Fruit fly (Drosophila melanogaster) whole organism, wandering third instar larva: Measurements from ENCODE around the gene mRpL2.

Experiments
- CG32264 ChIP-seq: fragments of 200-800 bp; sonication (Bioruptor generic); optimal IDR thresholded peaks from 2 replicates; lab custom pipeline; 2016; ENCODE audit warnings: missing biosample characterization, missing genetic modification characterization
- CG9705 ChIP-seq: fragments of 200-800 bp; sonication (Bioruptor generic); optimal IDR thresholded peaks from 2 replicates; lab custom pipeline; 2018; ENCODE audit warnings: missing biosample characterization, mild to moderate bottlenecking, missing genetic modification characterization
- CrebA ChIP-seq: fragments of 200-800 bp; sonication (Bioruptor generic); optimal IDR thresholded peaks from 2 replicates; lab custom pipeline; 2016; ENCODE audit warnings: missing biosample characterization, mild to moderate bottlenecking, missing genetic modification characterization, borderline replicate concordance
- Dfd ChIP-seq: fragments of >200 bp; optimal IDR thresholded peaks from 2 replicates; lab custom pipeline; 2017; ENCODE audit warnings: missing biosample characterization, missing genetic modification characterization
- Dif ChIP-seq: fragments of 200-275, 200-300 bp; sonication (Bioruptor generic); optimal IDR thresholded peaks from 2 replicates; lab custom pipeline; 2018; ENCODE audit warnings: missing biosample characterization, missing genetic modification characterization; ENCODE audit not compliant: partially characterized antibody
- GATAd ChIP-seq: sonication (Bioruptor generic); optimal IDR thresholded peaks from 2 replicates; lab custom pipeline; 2016; ENCODE audit warnings: missing biosample characterization, missing genetic modification characterization
- HLH106 ChIP-seq: fragments of 200-800 bp; optimal IDR thresholded peaks from 3 replicates; lab custom pipeline; 2019; ENCODE audit warnings: missing biosample characterization, mild to moderate bottlenecking, missing genetic modification characterization, moderate library complexity
- Hnf4 ChIP-seq: fragments of 200-800 bp; sonication (Bioruptor generic); optimal IDR thresholded peaks from 2 replicates; lab custom pipeline; 2016; ENCODE audit warnings: missing biosample characterization, mild to moderate bottlenecking, missing genetic modification characterization
- Jra ChIP-seq: sonication (Bioruptor generic); optimal IDR thresholded peaks from 2 replicates; lab custom pipeline; 2016; ENCODE audit warnings: missing biosample characterization, missing genetic modification characterization
- Mio ChIP-seq: sonication (Bioruptor generic); optimal IDR thresholded peaks from 2 replicates; lab custom pipeline; 2016; ENCODE audit warnings: missing biosample characterization, missing genetic modification characterization
- Myc ChIP-seq: fragments of >200 bp; optimal IDR thresholded peaks from 2 replicates; lab custom pipeline; 2017
- OdsH ChIP-seq: fragments of 200-800 bp; sonication (Bioruptor generic); optimal IDR thresholded peaks from 2 replicates; lab custom pipeline; 2016; ENCODE audit warnings: missing biosample characterization, mild to moderate bottlenecking, missing genetic modification characterization
- Rel ChIP-seq, 2 experiments: fragments of 200-800 bp; sonication (Bioruptor generic) in 1 of 2; optimal IDR thresholded peaks; 2 replicates in 1 of 2; 3 replicates in 1 of 2; lab custom pipeline; 2016 to 2019; ENCODE audit warnings: mild to moderate bottlenecking in 2 of 2, missing biosample characterization in 2 of 2, missing genetic modification characterization in 2 of 2, moderate library complexity in 1 of 2
- Sp1 ChIP-seq: fragments of 200-800 bp; sonication (Bioruptor generic); optimal IDR thresholded peaks from 3 replicates; lab custom pipeline; 2019; ENCODE audit warnings: missing biosample characterization, mild to moderate bottlenecking, missing genetic modification characterization, moderate library complexity
- Vsx2 ChIP-seq: fragments of 200-300, 225-300 bp; sonication (Bioruptor generic); optimal IDR thresholded peaks from 2 replicates; lab custom pipeline; 2018; ENCODE audit warnings: missing biosample characterization, missing genetic modification characterization; ENCODE audit not compliant: partially characterized antibody
- br ChIP-seq: fragments of 200-800 bp; sonication (Bioruptor generic); optimal IDR thresholded peaks from 2 replicates; lab custom pipeline; 2016; ENCODE audit warnings: missing biosample characterization, missing genetic modification characterization
- brk ChIP-seq: fragments of 200-800 bp; sonication (Bioruptor generic); optimal IDR thresholded peaks from 2 replicates; lab custom pipeline; 2016; ENCODE audit warnings: missing biosample characterization, mild to moderate bottlenecking, missing genetic modification characterization
- dsf ChIP-seq: sonication (Bioruptor generic); optimal IDR thresholded peaks from 2 replicates; lab custom pipeline; 2016; ENCODE audit warnings: missing biosample characterization, missing genetic modification characterization, borderline replicate concordance
- foxo ChIP-seq, 2 experiments: fragments of 200-800 bp; sonication (Bioruptor generic); optimal IDR thresholded peaks; 2 replicates in 1 of 2; 3 replicates in 1 of 2; lab custom pipeline; 2016 to 2017; ENCODE audit warnings: missing biosample characterization in 2 of 2, missing genetic modification characterization in 2 of 2
- fru ChIP-seq: fragments of 200-800 bp; sonication (Bioruptor generic); optimal IDR thresholded peaks from 3 replicates; lab custom pipeline; 2016; ENCODE audit warnings: missing biosample characterization, mild to moderate bottlenecking, missing genetic modification characterization
- h ChIP-seq: fragments of 200-800 bp; sonication (Bioruptor generic); optimal IDR thresholded peaks from 3 replicates; lab custom pipeline; 2016; ENCODE audit warnings: missing biosample characterization, mild to moderate bottlenecking, missing genetic modification characterization
- jim ChIP-seq: fragments of 175-275, 200-325 bp; sonication (Bioruptor generic); optimal IDR thresholded peaks from 2 replicates; lab custom pipeline; 2016; ENCODE audit warnings: missing biosample characterization, mild to moderate bottlenecking, missing genetic modification characterization
- lola ChIP-seq: fragments of >200 bp; optimal IDR thresholded peaks from 2 replicates; lab custom pipeline; 2017; ENCODE audit warnings: missing biosample characterization, missing genetic modification characterization
- psq ChIP-seq: fragments of 200-800 bp; sonication (Bioruptor generic); optimal IDR thresholded peaks from 3 replicates; lab custom pipeline; 2017; ENCODE audit warnings: missing biosample characterization, mild to moderate bottlenecking, missing genetic modification characterization, moderate library complexity
- rgr ChIP-seq: fragments of 200-800 bp; sonication (Bioruptor generic); optimal IDR thresholded peaks from 3 replicates; lab custom pipeline; 2016; ENCODE audit warnings: missing biosample characterization, mild to moderate bottlenecking, missing genetic modification characterization
- sv ChIP-seq: fragments of 200-800 bp; sonication (Bioruptor generic); optimal IDR thresholded peaks from 3 replicates; lab custom pipeline; 2016; ENCODE audit warnings: missing biosample characterization, missing genetic modification characterization
- tai ChIP-seq: sonication (Bioruptor generic); optimal IDR thresholded peaks from 2 replicates; lab custom pipeline; 2016; ENCODE audit warnings: missing biosample characterization, missing genetic modification characterization
- usp ChIP-seq: fragments of >200 bp; optimal IDR thresholded peaks from 2 replicates; lab custom pipeline; 2017; ENCODE audit warnings: missing biosample characterization, missing genetic modification characterization
- woc ChIP-seq: sonication (Bioruptor generic); optimal IDR thresholded peaks from 2 replicates; lab custom pipeline; 2016; ENCODE audit warnings: missing biosample characterization, mild to moderate bottlenecking, missing genetic modification characterization

Gene mRpL2

dm6 chr3L:11135846-11136245, 15.2 kb downstream of the mRpL2 start, which contains the start of gene IRSp53:
IRSp53 (plus strand) TSS chr3L:11136049.
- TF ChIP-seq CrebA (peak; percentile 20), Dif (GFP tag; lab: Kevin White, UChicago) (no peak), OdsH (GFP tag; lab: Kevin White, UChicago) (no peak)

- TF ChIP-seq psq (no peak), CrebA (no peak), CG9705 (GFP tag; lab: Kevin White, UChicago) (no peak), Jra (GFP tag; lab: Kevin White, UChicago) (no peak), dsf (no peak), Vsx2 (GFP tag; lab: Kevin White, UChicago) (no peak), Sp1 (GFP tag; lab: Kevin White, UChicago) (no peak), h (GFP tag; lab: Kevin White, UChicago) (no peak)
These were observed 15.7 kb downstream of the mRpL2 start for dm6 chr3L:11136349-11136748.

DNA sequence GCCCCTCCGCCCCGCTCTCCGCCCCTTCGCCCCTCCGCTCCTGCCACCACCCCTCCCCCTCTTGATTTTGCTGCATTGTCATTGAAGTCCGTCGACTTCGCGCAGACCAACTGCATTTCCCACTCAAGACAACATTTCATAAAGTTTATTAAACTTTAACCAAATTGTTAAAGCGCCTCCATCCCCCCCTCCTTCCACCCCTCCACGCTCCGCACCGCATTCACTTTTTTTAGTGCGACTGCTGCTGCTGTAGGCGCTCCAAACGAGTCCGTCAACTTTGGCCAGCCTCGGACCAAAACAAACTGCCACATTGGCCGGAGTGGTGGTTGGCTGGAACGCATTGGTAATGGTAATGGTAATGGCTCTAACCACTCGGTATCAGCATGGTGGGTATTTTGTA, 18.2 kb downstream of the mRpL2 start:
- TF ChIP-seq usp (GFP tag; lab: Kevin White, UChicago), result no peak
- no peak for TF ChIP-seq woc
- TF ChIP-seq sv, result no peak
- no peak for TF ChIP-seq Mio (GFP tag; lab: Kevin White, UChicago)
- no peak for TF ChIP-seq GATAd (GFP tag; lab: Kevin White, UChicago)
- TF ChIP-seq HLH106 (tag; lab: Kevin White, UChicago), result no peak
- TF ChIP-seq rgr (GFP tag; lab: Kevin White, UChicago), result no peak
- TF ChIP-seq psq, result no peak
- no peak for TF ChIP-seq brk (GFP tag; lab: Kevin White, UChicago)
- no peak for TF ChIP-seq Rel (GFP tag; optimal IDR thresholded peaks at IDR 0.05; lab: Kevin White, UChicago)
- no peak for TF ChIP-seq Rel (tag; optimal IDR thresholded peaks at IDR 0.05; lab: Kevin White, UChicago)
- no peak for TF ChIP-seq Dfd
- no peak for TF ChIP-seq Sp1 (GFP tag; lab: Kevin White, UChicago)

DNA sequence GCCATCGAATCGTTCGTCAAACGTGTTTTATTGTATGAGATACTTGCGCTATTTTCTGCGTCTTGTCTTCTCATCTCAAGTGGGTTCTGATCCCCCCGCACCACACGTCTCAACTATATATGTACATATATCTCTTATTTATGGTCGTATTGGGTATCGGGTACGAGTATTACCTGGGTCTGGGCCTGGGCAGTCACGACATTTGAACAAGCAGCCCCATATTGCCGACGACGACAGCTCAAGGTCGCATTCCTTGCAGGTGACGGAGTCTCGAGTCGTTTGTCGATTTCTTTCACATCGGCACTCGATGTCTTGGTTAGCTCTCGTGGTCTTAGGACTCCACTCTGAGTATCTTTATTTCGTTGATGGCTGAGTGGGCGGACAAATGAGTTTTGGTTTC, 24.4 kb downstream of the mRpL2 start:
- TF ChIP-seq CG32264, result no peak
- no peak for TF ChIP-seq HLH106 (tag; lab: Kevin White, UChicago)
- no peak for TF ChIP-seq GATAd (GFP tag; lab: Kevin White, UChicago)
- TF ChIP-seq Vsx2 (GFP tag; lab: Kevin White, UChicago), result no peak
- no peak for TF ChIP-seq foxo (GFP tag; optimal IDR thresholded peaks at IDR 0.05; lab: Kevin White, UChicago)
- TF ChIP-seq CrebA, result no peak
- TF ChIP-seq usp (GFP tag; lab: Kevin White, UChicago), result no peak
- TF ChIP-seq brk (GFP tag; lab: Kevin White, UChicago), result no peak
- no peak for TF ChIP-seq lola (GFP tag; lab: Kevin White, UChicago)
- TF ChIP-seq fru, result no peak
- TF ChIP-seq Hnf4 (GFP tag; lab: Kevin White, UChicago), result no peak
- TF ChIP-seq jim (GFP tag; lab: Kevin White, UChicago), result no peak
- no peak for TF ChIP-seq br

DNA sequence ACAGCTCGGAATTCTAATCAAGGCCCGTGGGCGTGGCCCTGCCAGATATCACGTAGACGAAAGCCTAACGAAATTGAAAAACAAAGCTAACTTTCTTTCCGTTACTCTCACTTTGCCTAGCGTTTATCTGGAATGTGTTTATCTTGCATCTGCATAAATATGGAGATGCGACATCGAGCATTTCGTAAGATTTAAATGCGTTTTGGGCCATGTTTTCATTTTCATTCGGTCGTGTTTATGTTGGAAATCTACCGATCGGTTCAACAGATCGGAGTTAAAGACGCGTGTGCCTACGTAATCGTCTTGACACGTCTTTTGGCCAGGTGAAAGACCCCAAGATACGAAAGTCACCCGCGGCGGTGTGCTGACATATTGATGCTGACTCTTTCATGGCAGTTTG, 27.0 kb downstream of the mRpL2 start:
- no peak for TF ChIP-seq fru
- TF ChIP-seq CG32264, result no peak
- TF ChIP-seq, all 38 proteins: peak for 0

DNA sequence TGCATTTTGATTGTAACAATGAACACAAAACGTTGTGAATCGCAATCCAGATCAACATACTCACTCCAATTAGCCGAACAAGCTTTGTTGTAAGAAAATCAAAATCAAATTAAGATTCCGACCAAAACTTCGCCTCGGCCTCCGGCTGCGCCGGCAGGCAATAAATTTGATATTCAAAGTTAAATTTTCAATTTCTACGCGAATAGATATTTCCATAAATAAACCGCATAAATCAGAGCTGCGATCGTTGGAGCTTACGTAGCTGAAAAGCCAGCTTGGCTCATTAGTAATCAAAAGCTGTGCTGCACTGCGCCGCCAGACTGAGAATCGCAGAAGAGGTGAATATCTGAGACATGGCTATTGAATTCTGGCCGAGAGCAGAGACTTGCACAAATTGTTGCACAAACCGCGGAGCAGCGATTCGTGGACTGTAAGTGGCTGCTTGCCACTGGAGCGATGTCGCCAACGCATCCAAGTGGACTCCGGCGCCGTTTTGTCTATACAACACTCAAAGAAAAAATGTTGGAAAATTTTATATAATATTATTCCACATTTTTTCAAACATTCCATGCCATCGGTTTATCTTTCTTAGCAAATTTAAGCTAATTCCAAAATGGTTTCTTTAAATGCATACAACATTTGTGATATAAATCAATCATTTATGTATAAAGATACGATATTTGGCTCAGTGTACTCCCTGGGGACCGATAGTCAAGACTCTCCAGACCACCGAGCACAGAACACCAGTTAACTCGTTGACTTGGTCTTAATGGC, 28.0 kb downstream of the mRpL2 start:
- TF ChIP-seq Hnf4 (GFP tag; lab: Kevin White, UChicago) (no peak), dsf (no peak), GATAd (GFP tag; lab: Kevin White, UChicago) (no peak), fru (no peak), Myc (lab: Kevin White, UChicago) (no peak), sv (no peak), tai (no peak)
